Worm (Caenorhabditis elegans): ENCODE data around the gene srsx-26.

The srsx-26 gene

ce11 chrV:10154698-10155097, 6.2 kb downstream of the srsx-26 start, which contains the start of gene srsx-29:
Gene srsx-29 (plus strand): TSS chrV:10154998.
- TF ChIP-seq fkh-4 (tag; optimal IDR thresholded peaks at IDR 0.05; ENCODE audit: borderline replicate concordance), result no peak
- no peak for TF ChIP-seq hlh-17 (GFP tag; optimal IDR thresholded peaks at IDR 0.05; ENCODE audit: borderline replicate concordance)
- TF ChIP-seq hlh-4 (tag; optimal IDR thresholded peaks at IDR 0.05), result no peak
- no peak for TF ChIP-seq elt-2 (tag; optimal IDR thresholded peaks at IDR 0.05)
- TF ChIP-seq elt-3 (tag; optimal IDR thresholded peaks at IDR 0.05), result no peak
- no peak for TF ChIP-seq efl-1 (optimal IDR thresholded peaks at IDR 0.05)
- TF ChIP-seq efl-1 (GFP tag; optimal IDR thresholded peaks at IDR 0.05 in 1 of 2), result no peak
- TF ChIP-seq hpl-2 (GFP tag; optimal IDR thresholded peaks at IDR 0.05), result no peak
- TF ChIP-seq tlp-1 (tag; optimal IDR thresholded peaks at IDR 0.05), result no peak
- no peak for TF ChIP-seq unc-98 (GFP tag; IDR thresholded peaks at IDR 0.05)
- TF ChIP-seq fkh-8 (tag; optimal IDR thresholded peaks at IDR 0.05), result no peak
- no peak for TF ChIP-seq nhr-20 (tag; optimal IDR thresholded peaks at IDR 0.05)
- TF ChIP-seq lin-15B (tag; optimal IDR thresholded peaks at IDR 0.05), result no peak
- TF ChIP-seq alr-1 (tag; optimal IDR thresholded peaks at IDR 0.05; ENCODE audit: borderline replicate concordance), result no peak
- TF ChIP-seq lin-14 (GFP tag; optimal IDR thresholded peaks at IDR 0.05), result no peak
- no peak for TF ChIP-seq snpc-4 (tag; optimal IDR thresholded peaks at IDR 0.05)
- TF ChIP-seq mab-9 (GFP tag; IDR thresholded peaks at IDR 0.05), result no peak
- TF ChIP-seq efl-3 (GFP tag; optimal IDR thresholded peaks at IDR 0.05), result no peak

ce11 chrV:10158528-10158927, 10.1 kb downstream of the srsx-26 start, which contains the start of gene srsx-30:
Gene srsx-30 (plus strand): TSS chrV:10158828.
- TF ChIP-seq ceh-88 (GFP tag; IDR thresholded peaks at IDR 0.05), result no peak

ce11 chrV:10159972-10160371, 11.5 kb downstream of the srsx-26 start:
- TF ChIP-seq elt-2 (tag; optimal IDR thresholded peaks at IDR 0.05) (peak; percentile 65), nhr-47 (tag; optimal IDR thresholded peaks at IDR 0.05) (no peak), sox-4 (tag; optimal IDR thresholded peaks at IDR 0.05) (no peak), ets-5 (GFP tag; IDR thresholded peaks at IDR 0.05) (no peak), lsy-2 (tag; optimal IDR thresholded peaks at IDR 0.05) (no peak), ztf-4 (tag; optimal IDR thresholded peaks at IDR 0.05) (no peak), rnt-1 (tag; optimal IDR thresholded peaks at IDR 0.05) (no peak)

DNA sequence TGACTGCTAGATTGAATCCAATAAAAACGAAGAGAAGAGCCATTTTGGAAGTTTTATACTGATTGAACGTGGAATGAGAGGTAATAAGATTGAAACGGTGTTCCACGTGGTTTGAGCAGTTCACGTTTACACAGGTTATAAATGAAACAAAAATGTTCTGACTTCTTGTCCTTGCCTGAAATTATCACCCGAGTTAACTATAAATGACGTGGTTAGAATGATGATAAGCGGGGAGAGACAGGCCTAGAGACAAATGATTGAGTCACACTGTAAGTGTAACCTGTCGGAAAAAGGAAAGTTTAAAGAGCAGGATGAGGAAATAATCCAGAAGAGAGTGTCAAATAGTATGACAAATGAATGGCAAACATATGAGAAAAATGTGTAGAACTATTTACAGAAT, 12.5 kb downstream of the srsx-26 start, which contains the start of gene C51E3.10:
Gene C51E3.10, minus strand, starts transcription at position 181 of the 400 bp plus-strand sequence.
- TF ChIP-seq alr-1 (tag; optimal IDR thresholded peaks at IDR 0.05; ENCODE audit: borderline replicate concordance), result no peak
- no peak for TF ChIP-seq sup-37 (GFP tag; optimal IDR thresholded peaks at IDR 0.05)
- no peak for TF ChIP-seq nhr-28 (tag; optimal IDR thresholded peaks at IDR 0.05)
- no peak for TF ChIP-seq nhr-84 (tag; optimal IDR thresholded peaks at IDR 0.05)
- TF ChIP-seq lin-35 (GFP tag; optimal IDR thresholded peaks at IDR 0.05), result peak in 1 of 2 experiments; percentile 12
- TF ChIP-seq elt-2 (tag; optimal IDR thresholded peaks at IDR 0.05), result peak; percentile 59
- TF ChIP-seq ces-1 (GFP tag; optimal IDR thresholded peaks at IDR 0.05), result no peak

DNA sequence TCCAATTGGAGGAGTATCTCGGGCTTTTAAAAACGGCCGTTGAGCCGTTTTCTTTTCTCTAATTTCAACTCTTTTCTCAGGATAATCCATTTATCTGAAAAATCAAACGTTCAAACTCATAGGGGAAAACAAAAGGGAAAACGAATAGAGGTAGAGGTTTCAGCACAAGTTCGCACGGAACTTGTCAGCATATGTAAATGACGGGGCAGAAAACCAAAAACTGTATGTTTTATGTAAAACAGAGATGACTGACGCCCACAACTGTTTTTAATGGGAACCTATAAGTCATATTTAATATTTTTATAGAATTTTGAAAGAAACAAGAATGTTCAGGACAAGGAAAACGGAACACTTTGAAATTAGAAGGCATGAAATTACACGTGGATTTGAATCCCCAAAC, 17.9 kb downstream of the srsx-26 start, which contains the start of gene C51E3.6:
Gene C51E3.6, minus strand, starts transcription at position 101 of the 400 bp plus-strand sequence.
- TF ChIP-seq swsn-7 (tag; optimal IDR thresholded peaks at IDR 0.05) (no peak), lin-14 (GFP tag; optimal IDR thresholded peaks at IDR 0.05) (no peak), dsc-1 (tag; optimal IDR thresholded peaks at IDR 0.05) (no peak), tlp-1 (tag; optimal IDR thresholded peaks at IDR 0.05) (no peak), efl-3 (GFP tag; optimal IDR thresholded peaks at IDR 0.05) (no peak), hlh-4 (tag; optimal IDR thresholded peaks at IDR 0.05) (no peak), unc-98 (GFP tag; IDR thresholded peaks at IDR 0.05) (no peak)

DNA sequence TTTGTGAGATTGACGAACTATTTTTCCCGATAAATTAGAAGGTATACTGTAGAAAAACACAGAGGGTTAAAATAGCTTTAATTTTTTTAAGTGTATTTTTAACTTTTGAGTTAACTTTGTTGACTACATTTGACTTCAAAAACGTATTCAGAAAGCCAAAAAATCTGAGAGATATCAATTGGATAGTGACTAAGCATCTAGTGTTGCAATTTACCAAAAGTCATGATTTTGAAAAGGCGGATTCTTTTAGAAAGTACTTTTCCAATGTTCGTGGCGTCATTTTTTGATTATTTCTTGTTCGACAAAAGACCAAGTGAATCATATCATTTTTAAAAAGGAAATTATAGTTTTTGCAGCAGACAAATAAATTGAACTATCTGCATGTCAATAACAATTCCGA, 20.4 kb downstream of the srsx-26 start:
- TF ChIP-seq nhr-47 (tag; optimal IDR thresholded peaks at IDR 0.05) (peak; percentile 41), nhr-71 (tag; optimal IDR thresholded peaks at IDR 0.05) (peak; percentile 13), snu-23 (GFP tag; optimal IDR thresholded peaks at IDR 0.05) (no peak), jun-1 (tag; optimal IDR thresholded peaks at IDR 0.05) (no peak), lsy-2 (tag; optimal IDR thresholded peaks at IDR 0.05) (peak in 1 of 2 experiments; percentile 16), egl-13 (tag; optimal IDR thresholded peaks at IDR 0.05) (no peak), aly-2 (tag; optimal IDR thresholded peaks at IDR 0.05) (peak; percentile 34), elt-2 (tag; optimal IDR thresholded peaks at IDR 0.05) (no peak)
